Worm (Caenorhabditis elegans) whole organism, L1 larva: ENCODE measurements around the gene ZK1098.6.
A peak's percentile ranks its signal among the peaks of the same experiment; 100 is the strongest.

ENCODE experiments used
- C04F5.9 ChIP-seq: sonication (generic microtip); optimal IDR thresholded peaks from 2 replicates; lab custom pipeline; 2016; ENCODE audit warnings: missing genetic modification characterization, missing compliant biosample characterization
- C16A3.4 ChIP-seq: fragments of 150-350 bp; optimal IDR thresholded peaks from 2 replicates; lab custom pipeline; 2014; ENCODE audit warnings: missing biosample characterization, missing genetic modification characterization
- C34B4.2 ChIP-seq: sonication (generic microtip); optimal IDR thresholded peaks from 2 replicates; lab custom pipeline; 2017; ENCODE audit warnings: mild to moderate bottlenecking, missing genetic modification characterization, missing compliant biosample characterization
- F16B12.6 ChIP-seq: fragments of 150-350 bp; optimal IDR thresholded peaks from 2 replicates; lab custom pipeline; 2014; ENCODE audit warnings: missing biosample characterization, missing genetic modification characterization
- Y116A8C.19 ChIP-seq: sonication (generic microtip); optimal IDR thresholded peaks from 2 replicates; lab custom pipeline; 2016; ENCODE audit warnings: missing compliant biosample characterization, missing genetic modification characterization, borderline replicate concordance
- alr-1 ChIP-seq: fragments of 200-800 bp; sonication (Bioruptor generic); optimal IDR thresholded peaks from 2 replicates; lab custom pipeline; 2018; ENCODE audit warnings: borderline replicate concordance, mild to moderate bottlenecking, missing genetic modification characterization, missing compliant biosample characterization
- aly-2 ChIP-seq: fragments of 150-350 bp; optimal IDR thresholded peaks from 2 replicates; lab custom pipeline; 2014; ENCODE audit warnings: missing biosample characterization, missing genetic modification characterization
- ama-1 ChIP-seq: fragments of 150-350 bp; optimal IDR thresholded peaks from 2 replicates; lab custom pipeline; 2014
- blmp-1 ChIP-seq: fragments of 150-350 bp; optimal IDR thresholded peaks from 2 replicates; lab custom pipeline; 2014; ENCODE audit warnings: missing biosample characterization, missing genetic modification characterization
- ceh-82 ChIP-seq, 3 experiments: fragments of 150-350 bp in 1 of 3; sonication (generic microtip) in 2 of 3; optimal IDR thresholded peaks; 2 replicates each; lab custom pipeline; 2014 to 2017; ENCODE audit warnings: missing biosample characterization in 3 of 3, missing genetic modification characterization in 3 of 3
- dpl-1 ChIP-seq, 3 experiments: fragments of 150-350 bp in 2 of 3; sonication (generic microtip) in 1 of 3; optimal IDR thresholded peaks; 2 replicates each; lab custom pipeline; 2014 to 2017; ENCODE audit warnings: missing biosample characterization in 3 of 3, missing genetic modification characterization in 3 of 3, missing genetic modification reagents in 3 of 3
- efl-1 ChIP-seq, 4 experiments: fragments of 150-350 bp; optimal IDR thresholded peaks in 3 of 4; peaks in 1 of 4; 1 replicate in 1 of 4; 2 replicates in 3 of 4; lab custom pipeline; 2014; ENCODE audit warnings: missing biosample characterization in 2 of 4, missing genetic modification characterization in 2 of 4, missing genetic modification reagents in 2 of 4
- egl-13 ChIP-seq: sonication (generic microtip); optimal IDR thresholded peaks from 2 replicates; lab custom pipeline; 2016; ENCODE audit warnings: missing genotype, missing genetic modification reagents, missing genetic modification characterization, missing compliant biosample characterization
- elt-2 ChIP-seq: sonication (generic microtip); optimal IDR thresholded peaks from 2 replicates; lab custom pipeline; 2016; ENCODE audit warnings: missing genetic modification characterization, mild to moderate bottlenecking, inconsistent platforms, missing compliant biosample characterization, missing genetic modification reagents
- fkh-10 ChIP-seq: sonication (generic microtip); optimal IDR thresholded peaks from 2 replicates; lab custom pipeline; 2017; ENCODE audit warnings: missing biosample characterization, missing genetic modification reagents, missing genetic modification characterization
- fkh-4 ChIP-seq: sonication (generic microtip); optimal IDR thresholded peaks from 2 replicates; lab custom pipeline; 2016; ENCODE audit warnings: missing compliant biosample characterization, missing genetic modification characterization, borderline replicate concordance
- fkh-8 ChIP-seq: sonication (generic microtip); optimal IDR thresholded peaks from 2 replicates; lab custom pipeline; 2016; ENCODE audit warnings: mild to moderate bottlenecking, missing genetic modification characterization, missing compliant biosample characterization
- grh-1 ChIP-seq: fragments of 200-800 bp; sonication (Bioruptor generic); IDR thresholded peaks from 2 replicates; pipeline ENCODE4 v1.3.6; 2022; ENCODE audit warnings: missing genetic modification reagents, missing genetic modification characterization, missing compliant biosample characterization
- hlh-17 ChIP-seq: fragments of 200-800 bp; sonication (Bioruptor generic); optimal IDR thresholded peaks from 2 replicates; lab custom pipeline; 2018; ENCODE audit warnings: missing genetic modification characterization, mild to moderate bottlenecking, missing compliant biosample characterization, moderate library complexity, borderline replicate concordance
- hlh-4 ChIP-seq: sonication (generic microtip); optimal IDR thresholded peaks from 2 replicates; lab custom pipeline; 2016; ENCODE audit warnings: mild to moderate bottlenecking, missing genetic modification characterization, missing compliant biosample characterization
- hpl-2 ChIP-seq: fragments of 150-350 bp; optimal IDR thresholded peaks from 2 replicates; lab custom pipeline; 2014; ENCODE audit warnings: missing biosample characterization, missing genetic modification reagents, missing genetic modification characterization
- irx-1 ChIP-seq: sonication (generic microtip); optimal IDR thresholded peaks from 2 replicates; lab custom pipeline; 2016; ENCODE audit warnings: missing genetic modification characterization, missing compliant biosample characterization
- isw-1 ChIP-seq: fragments of 200-800 bp; sonication (Bioruptor generic); IDR thresholded peaks from 2 replicates; pipeline ENCODE4 v1.3.6; 2022; ENCODE audit warnings: missing genetic modification characterization, missing compliant biosample characterization
- lin-13 ChIP-seq: fragments of 150-350 bp; optimal IDR thresholded peaks from 2 replicates; lab custom pipeline; 2014; ENCODE audit warnings: missing biosample characterization, missing genetic modification reagents, missing genetic modification characterization
- lin-14 ChIP-seq: fragments of 200-800 bp; sonication (Bioruptor generic); optimal IDR thresholded peaks from 2 replicates; lab custom pipeline; 2018; ENCODE audit warnings: mild to moderate bottlenecking, missing genetic modification characterization, moderate library complexity, missing compliant biosample characterization
- lin-35 ChIP-seq, 2 experiments: fragments of 150-350 bp; optimal IDR thresholded peaks; 2 replicates each; lab custom pipeline; 2014; ENCODE audit warnings: missing biosample characterization in 2 of 2, missing genetic modification characterization in 2 of 2, missing genetic modification reagents in 2 of 2
- lsy-2 ChIP-seq, 2 experiments: fragments of 150-350 bp; optimal IDR thresholded peaks; 2 replicates each; lab custom pipeline; 2014; ENCODE audit warnings: missing biosample characterization in 2 of 2, missing genetic modification characterization in 2 of 2
- mep-1 ChIP-seq: fragments of 150-350 bp; optimal IDR thresholded peaks from 2 replicates; lab custom pipeline; 2014; ENCODE audit warnings: missing biosample characterization, missing genetic modification characterization
- nhr-12 ChIP-seq: sonication (generic microtip); optimal IDR thresholded peaks from 2 replicates; lab custom pipeline; 2017; ENCODE audit warnings: missing biosample characterization, missing genetic modification characterization
- nhr-19 ChIP-seq: fragments of 200-800 bp; sonication (Bioruptor generic); conservative IDR thresholded peaks from 2 replicates; pipeline ENCODE4 v1.3.6; 2022; ENCODE audit warnings: missing genetic modification characterization, missing compliant biosample characterization
- nhr-20 ChIP-seq: sonication (generic microtip); optimal IDR thresholded peaks from 2 replicates; lab custom pipeline; 2016; ENCODE audit warnings: mild to moderate bottlenecking, missing genetic modification characterization, missing compliant biosample characterization
- nhr-71 ChIP-seq: sonication (generic microtip); optimal IDR thresholded peaks from 2 replicates; lab custom pipeline; 2016; ENCODE audit warnings: mild to moderate bottlenecking, missing genetic modification characterization, moderate library complexity, missing compliant biosample characterization
- nhr-76 ChIP-seq: sonication (generic microtip); optimal IDR thresholded peaks from 2 replicates; lab custom pipeline; 2017; ENCODE audit warnings: missing biosample characterization, missing genetic modification characterization
- nhr-77 ChIP-seq: fragments of 150-350 bp; optimal IDR thresholded peaks from 2 replicates; lab custom pipeline; 2014; ENCODE audit warnings: missing biosample characterization, missing genetic modification characterization
- pag-3 ChIP-seq: sonication (generic microtip); optimal IDR thresholded peaks from 2 replicates; lab custom pipeline; 2017; ENCODE audit warnings: missing genetic modification characterization, mild to moderate bottlenecking, missing compliant biosample characterization, antibody characterized with exemption, borderline replicate concordance; ENCODE audit not compliant: insufficient read depth
- pqm-1 ChIP-seq: sonication (generic microtip); optimal IDR thresholded peaks from 3 replicates; lab custom pipeline; 2017; ENCODE audit warnings: missing biosample characterization, missing genetic modification characterization
- rnt-1 ChIP-seq: sonication (generic microtip); optimal IDR thresholded peaks from 2 replicates; lab custom pipeline; 2016; ENCODE audit warnings: mild to moderate bottlenecking, missing genetic modification characterization, moderate library complexity, missing compliant biosample characterization
- snu-23 ChIP-seq: sonication (generic microtip); optimal IDR thresholded peaks from 2 replicates; lab custom pipeline; 2016; ENCODE audit warnings: missing genetic modification characterization, missing compliant biosample characterization
- sptf-1 ChIP-seq: fragments of 150-350 bp; optimal IDR thresholded peaks from 2 replicates; lab custom pipeline; 2014; ENCODE audit warnings: missing biosample characterization, missing genetic modification characterization
- tbx-2 ChIP-seq: sonication (generic microtip); optimal IDR thresholded peaks from 2 replicates; lab custom pipeline; 2016; ENCODE audit warnings: missing genetic modification characterization, missing compliant biosample characterization
- tlp-1 ChIP-seq: fragments of 150-350 bp; optimal IDR thresholded peaks from 2 replicates; lab custom pipeline; 2014; ENCODE audit warnings: missing biosample characterization, missing genetic modification characterization
- unc-30 ChIP-seq: sonication (generic microtip); optimal IDR thresholded peaks from 2 replicates; lab custom pipeline; 2017; ENCODE audit warnings: missing biosample characterization, missing genetic modification characterization
- xbp-1 ChIP-seq: sonication (generic microtip); optimal IDR thresholded peaks from 2 replicates; lab custom pipeline; 2016; ENCODE audit warnings: missing genetic modification characterization, missing compliant biosample characterization
- ztf-4 ChIP-seq: fragments of 150-350 bp; optimal IDR thresholded peaks from 2 replicates; lab custom pipeline; 2014; ENCODE audit warnings: missing biosample characterization, missing genetic modification characterization

Gene ZK1098.6

DNA sequence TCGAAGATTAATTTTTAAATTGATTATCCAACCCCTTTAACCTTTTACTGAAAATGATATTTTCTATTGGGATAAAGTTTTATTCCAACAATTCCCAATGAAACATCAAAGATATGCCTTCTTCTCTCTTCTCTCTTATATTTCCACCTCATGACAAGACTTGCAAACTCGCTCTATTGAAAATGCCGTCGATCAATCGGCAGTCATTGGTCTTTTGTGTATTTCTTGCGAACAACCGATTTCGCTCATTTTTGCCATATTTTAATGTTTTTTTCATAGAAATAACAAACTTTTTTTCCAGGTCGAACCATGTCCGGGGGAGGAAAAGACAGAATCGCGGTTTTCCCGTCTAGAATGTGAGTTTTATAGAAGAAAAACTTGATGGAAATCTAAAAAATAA lies 19.2 kb upstream of the ZK1098.6 start, which contains the start of gene vha-14 (continued):
- TF ChIP-seq pag-3 (tag; lab: Kevin White, UChicago), result peak; percentile 27
- TF ChIP-seq lin-35 (GFP tag; optimal IDR thresholded peaks at IDR 0.05; lab: Kevin White, UChicago), result peak; percentile 39 to 77
- TF ChIP-seq tlp-1, result no peak
- peak; percentile 45 to 57 for TF ChIP-seq efl-1 (optimal IDR thresholded peaks at IDR 0.05; lab: Kevin White, UChicago)
- peak; percentile 52 to 79 for TF ChIP-seq efl-1 (GFP tag; optimal IDR thresholded peaks at IDR 0.05 in 1 of 2; lab: Kevin White, UChicago)
- TF ChIP-seq lsy-2 (tag; optimal IDR thresholded peaks at IDR 0.05; lab: Kevin White, UChicago), result peak in 1 of 2 experiments; percentile 77
- no peak for TF ChIP-seq hlh-4 (tag; lab: Kevin White, UChicago)
- no peak for TF ChIP-seq Y116A8C.19 (tag; lab: Kevin White, UChicago)
- peak; percentile 26 for TF ChIP-seq nhr-20 (tag; lab: Kevin White, UChicago)
- peak; percentile 74 for TF ChIP-seq mep-1 (tag; lab: Kevin White, UChicago)
- no peak for TF ChIP-seq elt-2 (tag; lab: Kevin White, UChicago)
- TF ChIP-seq grh-1 (GFP tag; lab: Robert Waterston, UW), result no peak
- TF ChIP-seq fkh-4 (tag; lab: Kevin White, UChicago), result no peak
- peak; percentile 71 for TF ChIP-seq lin-14
- no peak for TF ChIP-seq tbx-2
- TF ChIP-seq dpl-1 (GFP tag; optimal IDR thresholded peaks at IDR 0.05; lab: Kevin White, UChicago), result peak; percentile 1 to 69 (median 31)
- no peak for TF ChIP-seq C04F5.9
- TF ChIP-seq nhr-77 (tag; lab: Kevin White, UChicago), result no peak
- no peak for TF ChIP-seq hlh-17 (GFP tag; lab: Kevin White, UChicago)
- TF ChIP-seq rnt-1 (tag; lab: Kevin White, UChicago), result no peak
- TF ChIP-seq nhr-12, result no peak
- TF ChIP-seq ceh-82 (tag; optimal IDR thresholded peaks at IDR 0.05; lab: Kevin White, UChicago), result peak in 1 of 3 experiments; percentile 65
- no peak for TF ChIP-seq pqm-1 (tag; lab: Kevin White, UChicago)
- TF ChIP-seq C16A3.4 (tag; lab: Kevin White, UChicago), result peak; percentile 64
- TF ChIP-seq hpl-2 (GFP tag; lab: Kevin White, UChicago), result no peak
- no peak for TF ChIP-seq unc-30 (tag; lab: Kevin White, UChicago)
- TF ChIP-seq alr-1 (tag; lab: Kevin White, UChicago), result no peak
- TF ChIP-seq blmp-1 (tag; lab: Kevin White, UChicago), result peak; percentile 58
- TF ChIP-seq isw-1 (GFP tag; lab: Robert Waterston, UW), result no peak
- no peak for TF ChIP-seq egl-13 (tag; lab: Kevin White, UChicago)

DNA sequence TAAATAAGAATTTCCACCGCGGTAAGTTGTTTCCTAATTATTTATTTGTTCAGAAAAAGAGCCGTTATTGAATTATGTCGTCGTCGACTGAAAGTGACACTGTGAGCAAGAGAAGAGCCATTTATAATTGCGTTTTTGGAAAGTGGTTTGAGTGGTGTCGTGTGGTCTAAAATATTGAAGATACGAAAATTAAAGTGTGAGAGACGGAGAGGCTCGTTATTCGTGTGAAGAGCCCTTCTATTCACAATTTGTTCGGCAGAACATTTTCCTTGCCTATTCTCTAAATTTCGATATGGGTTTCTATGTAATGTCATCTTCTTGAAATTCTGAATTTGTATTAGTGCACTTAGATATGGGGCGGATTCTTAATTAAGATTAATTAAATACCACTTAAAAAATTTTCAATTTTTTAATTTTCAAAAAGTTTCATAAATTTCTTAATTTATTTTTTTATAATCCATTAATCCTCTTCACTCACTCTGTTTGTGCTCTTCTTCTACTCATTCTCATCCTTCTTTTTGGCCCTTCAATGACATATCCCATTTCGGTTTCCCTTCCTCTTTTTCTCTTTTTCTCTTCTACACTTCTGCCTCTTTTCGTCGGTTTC lies 17.1 kb upstream of the ZK1098.6 start:
- TF ChIP-seq nhr-71 (peak; percentile 55), snu-23 (GFP tag; lab: Kevin White, UChicago) (peak; percentile 51), irx-1 (tag; lab: Kevin White, UChicago) (no peak), nhr-76 (tag; lab: Kevin White, UChicago) (no peak), xbp-1 (tag; lab: Kevin White, UChicago) (no peak), fkh-10 (GFP tag; lab: Kevin White, UChicago) (peak; percentile 36), lin-14 (peak; percentile 25), nhr-19 (no peak), lin-13 (GFP tag; lab: Kevin White, UChicago) (peak; percentile 17), nhr-20 (tag; lab: Kevin White, UChicago) (peak; percentile 14), lsy-2 (tag; optimal IDR thresholded peaks at IDR 0.05; lab: Kevin White, UChicago) (peak; percentile 2 to 43), lin-35 (GFP tag; optimal IDR thresholded peaks at IDR 0.05; lab: Kevin White, UChicago) (peak in 1 of 2 experiments; percentile 27), C34B4.2 (tag; lab: Kevin White, UChicago) (no peak), ztf-4 (tag; lab: Kevin White, UChicago) (peak; percentile 51), ama-1 (lab: Kevin White, UChicago) (peak; percentile 56), fkh-8 (tag; lab: Kevin White, UChicago) (no peak), tlp-1 (no peak), mep-1 (tag; lab: Kevin White, UChicago) (no peak), efl-1 (optimal IDR thresholded peaks at IDR 0.05; lab: Kevin White, UChicago) (peak; percentile 2 to 9), efl-1 (GFP tag; optimal IDR thresholded peaks at IDR 0.05 in 1 of 2; lab: Kevin White, UChicago) (peak in 1 of 2 experiments; percentile 91), rnt-1 (tag; lab: Kevin White, UChicago) (peak; percentile 7), alr-1 (tag; lab: Kevin White, UChicago) (no peak), aly-2 (tag; lab: Kevin White, UChicago) (peak; percentile 57), sptf-1 (tag; lab: Kevin White, UChicago) (no peak), F16B12.6 (tag; lab: Kevin White, UChicago) (no peak)
